Fruit fly (Drosophila melanogaster): ENCODE data around the gene CG11379.

- TF ChIP-seq ovo (GFP tag; optimal IDR thresholded peaks at IDR 0.05) = no peak
- TF ChIP-seq CG33017 (tag; optimal IDR thresholded peaks at IDR 0.05) = no peak
- no peak for TF ChIP-seq kay (GFP tag; ENCODE audit: borderline replicate concordance)
- no peak for TF ChIP-seq Hr96 (GFP tag; optimal IDR thresholded peaks at IDR 0.05)
These were observed 45.0 kb upstream of the CG11379 start for dm6 chrX:1135006-1135376.
